Worm (Caenorhabditis elegans) whole organism, late embryonic: Measurements from ENCODE around the gene C09H5.7.

Source experiments
- C08G9.2 ChIP-seq: sonication (generic microtip); optimal IDR thresholded peaks from 2 replicates; lab custom pipeline; 2016; ENCODE audit warnings: mild to moderate bottlenecking, missing genetic modification characterization, moderate library complexity, missing compliant biosample characterization
- C38D4.7 ChIP-seq: fragments of 200-800 bp; sonication (Bioruptor generic); optimal IDR thresholded peaks from 2 replicates; lab custom pipeline; 2018; ENCODE audit warnings: mild to moderate bottlenecking, missing genetic modification characterization, moderate library complexity, missing compliant biosample characterization
- K02D7.2 ChIP-seq: sonication (generic microtip); optimal IDR thresholded peaks from 2 replicates; lab custom pipeline; 2017; ENCODE audit warnings: mild to moderate bottlenecking, missing genetic modification characterization, missing compliant biosample characterization
- Y22D7AL.16 ChIP-seq: sonication (generic microtip); optimal IDR thresholded peaks from 2 replicates; lab custom pipeline; 2016; ENCODE audit warnings: missing genetic modification characterization, missing compliant biosample characterization
- ceh-14 ChIP-seq: sonication (generic microtip); optimal IDR thresholded peaks from 2 replicates; lab custom pipeline; 2016; ENCODE audit warnings: missing genotype, missing genetic modification characterization, missing compliant biosample characterization
- ceh-18 ChIP-seq: sonication (generic microtip); optimal IDR thresholded peaks from 2 replicates; lab custom pipeline; 2016; ENCODE audit warnings: missing genetic modification characterization, missing compliant biosample characterization
- ceh-24 ChIP-seq: sonication (generic microtip); optimal IDR thresholded peaks from 2 replicates; lab custom pipeline; 2016; ENCODE audit warnings: mild to moderate bottlenecking, missing genetic modification characterization, missing compliant biosample characterization
- ceh-30 ChIP-seq: fragments of 150-350 bp; optimal IDR thresholded peaks from 2 replicates; lab custom pipeline; 2014; ENCODE audit warnings: missing biosample characterization, missing genetic modification characterization
- ceh-34 ChIP-seq: sonication (generic microtip); optimal IDR thresholded peaks from 2 replicates; lab custom pipeline; 2016; ENCODE audit warnings: mild to moderate bottlenecking, missing genetic modification characterization, missing compliant biosample characterization
- ceh-6 ChIP-seq: fragments of 200-800 bp; sonication (Bioruptor generic); optimal IDR thresholded peaks from 2 replicates; lab custom pipeline; 2018; ENCODE audit warnings: mild to moderate bottlenecking, missing genetic modification characterization, missing compliant biosample characterization
- ceh-9 ChIP-seq: sonication (generic microtip); optimal IDR thresholded peaks from 2 replicates; lab custom pipeline; 2016; ENCODE audit warnings: mild to moderate bottlenecking, missing genetic modification characterization, inconsistent platforms, missing compliant biosample characterization
- che-1 ChIP-seq: sonication (generic microtip); optimal IDR thresholded peaks from 2 replicates; lab custom pipeline; 2016; ENCODE audit warnings: mild to moderate bottlenecking, missing genetic modification characterization, missing compliant biosample characterization
- dmd-4 ChIP-seq: sonication (generic microtip); optimal IDR thresholded peaks from 2 replicates; lab custom pipeline; 2016; ENCODE audit warnings: borderline replicate concordance, missing genetic modification characterization, missing compliant biosample characterization
- dve-1 ChIP-seq: sonication (generic microtip); optimal IDR thresholded peaks from 2 replicates; lab custom pipeline; 2017; ENCODE audit warnings: antibody characterized with exemption, mild to moderate bottlenecking, missing genetic modification characterization, missing compliant biosample characterization
- elt-2 ChIP-seq: sonication (generic microtip); optimal IDR thresholded peaks from 2 replicates; lab custom pipeline; 2016; ENCODE audit warnings: missing genetic modification reagents, missing genetic modification characterization, missing compliant biosample characterization
- elt-4 ChIP-seq: sonication (generic microtip); optimal IDR thresholded peaks from 2 replicates; lab custom pipeline; 2016; ENCODE audit warnings: missing genetic modification characterization, missing compliant biosample characterization
- fax-1 ChIP-seq: sonication (generic microtip); optimal IDR thresholded peaks from 2 replicates; lab custom pipeline; 2016; ENCODE audit warnings: missing genotype, missing genetic modification characterization, missing compliant biosample characterization
- fkh-10 ChIP-seq: fragments of 150-350 bp; optimal IDR thresholded peaks from 2 replicates; lab custom pipeline; 2014; ENCODE audit warnings: missing biosample characterization, missing genetic modification reagents, missing genetic modification characterization
- gmeb-2 ChIP-seq: sonication (generic microtip); optimal IDR thresholded peaks from 2 replicates; lab custom pipeline; 2016; ENCODE audit warnings: missing genetic modification characterization, inconsistent platforms, missing compliant biosample characterization
- hlh-13 ChIP-seq: fragments of 200-800 bp; sonication (Bioruptor generic); optimal IDR thresholded peaks from 2 replicates; lab custom pipeline; 2018; ENCODE audit warnings: mild to moderate bottlenecking, missing genetic modification characterization, missing compliant biosample characterization
- hlh-15 ChIP-seq: sonication (generic microtip); optimal IDR thresholded peaks from 2 replicates; lab custom pipeline; 2016; ENCODE audit warnings: missing genetic modification characterization, missing compliant biosample characterization
- hlh-6 ChIP-seq: sonication (generic microtip); optimal IDR thresholded peaks from 2 replicates; lab custom pipeline; 2016; ENCODE audit warnings: missing genotype, missing genetic modification characterization, missing compliant biosample characterization
- lim-6 ChIP-seq: sonication (generic microtip); optimal IDR thresholded peaks from 2 replicates; lab custom pipeline; 2016; ENCODE audit warnings: missing genetic modification characterization, missing compliant biosample characterization
- lin-11 ChIP-seq: fragments of 200-800 bp; sonication (Bioruptor generic); optimal IDR thresholded peaks from 2 replicates; lab custom pipeline; 2018; ENCODE audit warnings: mild to moderate bottlenecking, missing genetic modification characterization, missing compliant biosample characterization
- nfya-1 ChIP-seq: sonication (generic microtip); optimal IDR thresholded peaks from 2 replicates; lab custom pipeline; 2017; ENCODE audit warnings: missing genetic modification characterization, mild to moderate bottlenecking, missing compliant biosample characterization, antibody characterized with exemption, moderate library complexity
- npax-4 ChIP-seq: sonication (generic microtip); optimal IDR thresholded peaks from 2 replicates; lab custom pipeline; 2016; ENCODE audit warnings: missing genetic modification characterization, missing compliant biosample characterization
- pha-2 ChIP-seq: sonication (generic microtip); optimal IDR thresholded peaks from 2 replicates; lab custom pipeline; 2017; ENCODE audit warnings: mild to moderate bottlenecking, missing genetic modification characterization, missing compliant biosample characterization
- pha-4 ChIP-seq: fragments of 150-350 bp; optimal IDR thresholded peaks from 2 replicates; lab custom pipeline; 2018; ENCODE audit warnings: missing biosample characterization, missing genetic modification reagents, missing genetic modification characterization
- pros-1 ChIP-seq: fragments of 150-350 bp; optimal IDR thresholded peaks from 2 replicates; lab custom pipeline; 2014; ENCODE audit warnings: missing biosample characterization, missing genetic modification reagents, missing genetic modification characterization
- ref-2 ChIP-seq: sonication (generic microtip); optimal IDR thresholded peaks from 2 replicates; lab custom pipeline; 2016; ENCODE audit warnings: missing genetic modification characterization, missing compliant biosample characterization
- sdc-2 ChIP-seq: sonication (generic microtip); optimal IDR thresholded peaks from 2 replicates; lab custom pipeline; 2016; ENCODE audit warnings: missing genotype, missing genetic modification characterization, missing compliant biosample characterization
- unc-42 ChIP-seq: sonication (generic microtip); optimal IDR thresholded peaks from 2 replicates; lab custom pipeline; 2016; ENCODE audit warnings: missing genotype, missing genetic modification characterization, missing compliant biosample characterization
- zip-5 ChIP-seq: sonication (generic microtip); optimal IDR thresholded peaks from 2 replicates; lab custom pipeline; 2016; ENCODE audit warnings: missing genetic modification characterization, missing compliant biosample characterization
- ztf-16 ChIP-seq: sonication (generic microtip); optimal IDR thresholded peaks from 2 replicates; lab custom pipeline; 2017; ENCODE audit warnings: missing genetic modification characterization, missing compliant biosample characterization

Gene C09H5.7

ce11 chrV:8035947-8036346 lies 49.1 kb downstream of the C09H5.7 start, which contains the start of gene ZC513.14:
Gene ZC513.14, minus strand, starts transcription at chrV:8036047.
- TF ChIP-seq lim-6 (tag; lab: Kevin White, UChicago) (no peak), ceh-14 (tag; lab: Kevin White, UChicago) (no peak), ceh-24 (tag; lab: Kevin White, UChicago) (no peak), ceh-6 (GFP tag; lab: Kevin White, UChicago) (no peak), hlh-13 (GFP tag; lab: Kevin White, UChicago) (no peak), sdc-2 (tag; lab: Kevin White, UChicago) (no peak), hlh-15 (no peak), npax-4 (no peak), hlh-6 (tag; lab: Kevin White, UChicago) (no peak), C08G9.2 (tag; lab: Kevin White, UChicago) (no peak), ceh-18 (tag; lab: Kevin White, UChicago) (no peak), ceh-30 (no peak), gmeb-2 (tag; lab: Kevin White, UChicago) (no peak), C38D4.7 (GFP tag; lab: Kevin White, UChicago) (no peak), che-1 (no peak), elt-4 (no peak), unc-42 (tag; lab: Kevin White, UChicago) (no peak), pros-1 (tag; lab: Kevin White, UChicago) (no peak), Y22D7AL.16 (tag; lab: Kevin White, UChicago) (no peak), ztf-16 (no peak)

- no peak for TF ChIP-seq zip-5
- TF ChIP-seq K02D7.2 (tag; lab: Kevin White, UChicago) = no peak
- TF ChIP-seq ceh-34 (tag; lab: Kevin White, UChicago) = no peak
- TF ChIP-seq nfya-1 = no peak
- no peak for TF ChIP-seq dve-1 (tag; lab: Kevin White, UChicago)
- TF ChIP-seq pros-1 (tag; lab: Kevin White, UChicago) = no peak
- TF ChIP-seq sdc-2 (tag; lab: Kevin White, UChicago) = no peak
- TF ChIP-seq ref-2 (tag; lab: Kevin White, UChicago) = no peak
- no peak for TF ChIP-seq pha-2 (tag; lab: Kevin White, UChicago)
- no peak for TF ChIP-seq C38D4.7 (GFP tag; lab: Kevin White, UChicago)
- no peak for TF ChIP-seq fax-1 (tag; lab: Kevin White, UChicago)
- TF ChIP-seq elt-2 (tag; lab: Kevin White, UChicago) = no peak
- TF ChIP-seq ceh-9 (tag; lab: Kevin White, UChicago) = no peak
- TF ChIP-seq npax-4 = no peak
- TF ChIP-seq pha-4 = no peak
- no peak for TF ChIP-seq che-1
- no peak for TF ChIP-seq fkh-10 (GFP tag; lab: Kevin White, UChicago)
- no peak for TF ChIP-seq dmd-4 (tag; lab: Kevin White, UChicago)
- no peak for TF ChIP-seq lin-11 (tag; lab: Kevin White, UChicago)
These were observed 50.2 kb downstream of the C09H5.7 start, which contains the start of gene algn-12 for ce11 chrV:8034811-8035210. Gene algn-12, plus strand, starts transcription at chrV:8035111.
